Fruit fly (Drosophila melanogaster): ENCODE data around the gene Or85e.
A peak's percentile ranks its signal among the peaks of the same experiment; 100 is the strongest.

The Or85e gene

dm6 chr3R:8670529-8671491 lies 35.1 kb upstream of the Or85e start, which contains the start of gene p (continued):
- peak; percentile 51 for TF ChIP-seq vvl (GFP tag; IDR thresholded peaks at IDR 0.05)
- peak; percentile 40 for TF ChIP-seq CG5245 (GFP tag; optimal IDR thresholded peaks at IDR 0.05)
- peak; percentile 26 for TF ChIP-seq CG12155 (GFP tag; optimal IDR thresholded peaks at IDR 0.05)
- TF ChIP-seq gsb (GFP tag; IDR thresholded peaks at IDR 0.05): no peak
- TF ChIP-seq eyg (GFP tag; optimal IDR thresholded peaks at IDR 0.05): no peak
- no peak for TF ChIP-seq CG17361 (GFP tag; IDR thresholded peaks at IDR 0.05)
- no peak for TF ChIP-seq gt (GFP tag; IDR thresholded peaks at IDR 0.05)
- TF ChIP-seq gfzf (GFP tag; optimal IDR thresholded peaks at IDR 0.05): no peak
- TF ChIP-seq nom (GFP tag; optimal IDR thresholded peaks at IDR 0.05): no peak
- peak; percentile 66 for TF ChIP-seq CG18599 (GFP tag; optimal IDR thresholded peaks at IDR 0.05)
- TF ChIP-seq croc (GFP tag; conservative IDR thresholded peaks at IDR 0.05): no peak
- TF ChIP-seq dpn (GFP tag; optimal IDR thresholded peaks at IDR 0.05): peak; percentile 36 to 45
- TF ChIP-seq Lhr (GFP tag; optimal IDR thresholded peaks at IDR 0.05): no peak
- no peak for TF ChIP-seq CG14860 (GFP tag; IDR thresholded peaks at IDR 0.05; ENCODE audit: partially characterized antibody)
- peak; percentile 19 for TF ChIP-seq Antp (GFP tag; optimal IDR thresholded peaks at IDR 0.05)
- TF ChIP-seq CG30431 (GFP tag; optimal IDR thresholded peaks at IDR 0.05): no peak
- TF ChIP-seq Dip3 (GFP tag; optimal IDR thresholded peaks at IDR 0.05): peak; percentile 30
- TF ChIP-seq Bgb (GFP tag; IDR thresholded peaks at IDR 0.05; ENCODE audit: partially characterized antibody): no peak
- no peak for TF ChIP-seq C15 (GFP tag; IDR thresholded peaks at IDR 0.05)
- peak; percentile 54 for TF ChIP-seq CG17568 (GFP tag; optimal IDR thresholded peaks at IDR 0.05)
- no peak for TF ChIP-seq inv (GFP tag; IDR thresholded peaks at IDR 0.05; ENCODE audit: partially characterized antibody)
- no peak for TF ChIP-seq fru (optimal IDR thresholded peaks at IDR 0.05)
- TF ChIP-seq bbx (GFP tag; IDR thresholded peaks at IDR 0.05; ENCODE audit: partially characterized antibody): no peak
- TF ChIP-seq sqz (GFP tag; optimal IDR thresholded peaks at IDR 0.05): peak; percentile 89
- TF ChIP-seq Dek (tag; optimal IDR thresholded peaks at IDR 0.05): no peak
- TF ChIP-seq Opbp (GFP tag; IDR thresholded peaks at IDR 0.05; ENCODE audit: partially characterized antibody): no peak
- TF ChIP-seq mirr (GFP tag; optimal IDR thresholded peaks at IDR 0.05): peak; percentile 34
- TF ChIP-seq zf30C (GFP tag; optimal IDR thresholded peaks at IDR 0.05): no peak
- no peak for TF ChIP-seq CG14667 (GFP tag; IDR thresholded peaks at IDR 0.05)
- TF ChIP-seq hbn (GFP tag; IDR thresholded peaks at IDR 0.05; ENCODE audit: partially characterized antibody): no peak
- TF ChIP-seq maf-S (GFP tag; optimal IDR thresholded peaks at IDR 0.05): no peak
- TF ChIP-seq CG9215 (GFP tag; IDR thresholded peaks at IDR 0.05): no peak
- peak; percentile 7 for TF ChIP-seq CG3407 (GFP tag; optimal IDR thresholded peaks at IDR 0.05)
- TF ChIP-seq bab2 (GFP tag; optimal IDR thresholded peaks at IDR 0.05): peak; percentile 22
- no peak for TF ChIP-seq dimm (GFP tag; IDR thresholded peaks at IDR 0.05)
- no peak for TF ChIP-seq dmrt11E (tag; optimal IDR thresholded peaks at IDR 0.05)
- TF ChIP-seq CG10147 (GFP tag; optimal IDR thresholded peaks at IDR 0.05): peak; percentile 18
- peak; percentile 17 for TF ChIP-seq Oli (tag; optimal IDR thresholded peaks at IDR 0.05)
- TF ChIP-seq CG16815 (GFP tag; optimal IDR thresholded peaks at IDR 0.05): peak; percentile 6
- peak; percentile 10 for TF ChIP-seq CHES-1-like (GFP tag; optimal IDR thresholded peaks at IDR 0.05)
- TF ChIP-seq tna (GFP tag; IDR thresholded peaks at IDR 0.05; ENCODE audit: partially characterized antibody): no peak
- TF ChIP-seq tx (GFP tag; optimal IDR thresholded peaks at IDR 0.05): no peak
- TF ChIP-seq CG3163 (GFP tag; optimal IDR thresholded peaks at IDR 0.05): peak; percentile 29
- no peak for TF ChIP-seq tup (GFP tag; optimal IDR thresholded peaks at IDR 0.05)
- TF ChIP-seq CG17328 (GFP tag; IDR thresholded peaks at IDR 0.05): 0 out of 2 replicates have a peak, but pooled peaks have one; percentile 22
- peak; percentile 30; the same call in 1 of the 2 replicates for TF ChIP-seq MBD-R2 (GFP tag; IDR thresholded peaks at IDR 0.05)
- TF ChIP-seq CG2202 (tag; optimal IDR thresholded peaks at IDR 0.05): peak; percentile 15
- TF ChIP-seq sr (GFP tag; IDR thresholded peaks at IDR 0.05): no peak
- TF ChIP-seq trh (GFP tag; optimal IDR thresholded peaks at IDR 0.05): no peak

Data from whole organism, embryonic.